Fruit fly (Drosophila melanogaster) S2 (cell line): ENCODE results near the gene PsGEF.

Experiments
- CG8478 ChIP-seq: fragments of >200 bp; optimal IDR thresholded peaks from 2 replicates; lab custom pipeline; 2018
- CTCF ChIP-seq, 2 experiments: fragments of >200 bp; optimal IDR thresholded peaks; 2 replicates each; lab custom pipeline; 2018

DNA sequence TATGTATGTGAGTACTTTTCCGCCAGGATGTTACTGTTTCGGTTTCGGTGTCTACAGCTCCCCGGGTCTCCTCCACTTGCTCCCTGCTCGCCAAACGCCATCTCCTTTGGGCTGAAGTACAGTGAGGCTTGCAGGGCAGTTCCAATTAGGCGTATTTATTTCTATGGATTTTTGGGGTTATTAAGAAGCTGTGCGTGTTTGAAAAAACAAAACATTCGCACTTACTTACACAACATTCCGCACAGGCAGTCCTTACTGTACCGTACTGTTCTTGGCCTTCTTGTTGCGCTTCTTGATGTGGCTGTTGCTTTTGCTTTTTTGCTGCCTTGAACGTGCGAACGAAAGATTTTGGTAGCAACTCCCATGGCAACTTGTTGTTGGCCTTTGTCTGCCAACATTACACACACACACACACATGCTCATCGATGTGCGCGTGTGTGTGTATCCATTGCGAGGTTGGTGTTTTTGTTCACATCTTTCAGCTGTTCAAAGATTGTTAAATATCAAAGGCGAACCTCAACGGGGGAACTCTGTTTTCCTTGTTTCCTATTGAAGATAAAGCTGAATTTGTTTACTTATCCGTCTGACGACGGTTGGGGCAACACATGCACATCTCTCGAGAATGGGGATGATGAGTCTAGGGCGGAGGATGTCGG is 65.4 kb downstream of the PsGEF start:
- no peak for TF ChIP-seq CTCF (optimal IDR thresholded peaks at IDR 0.05; lab: Kevin White, UChicago)
- no peak for TF ChIP-seq CG8478 (lab: Kevin White, UChicago)
